Worm (Caenorhabditis elegans): ENCODE results near the gene F36H5.13.
A peak's percentile ranks its signal among the peaks of the same experiment; 100 is the strongest.

F36H5.13 gene

ce11 chrII:1719153-1719552 lies 31.2 kb downstream of the F36H5.13 start, which contains the start of gene fbxb-48:
Gene fbxb-48 (minus strand): TSS chrII:1719253.
- TF ChIP-seq T22C8.4 (GFP tag; IDR thresholded peaks at IDR 0.05), result no peak
- no peak for TF ChIP-seq flt-1 (GFP tag; IDR thresholded peaks at IDR 0.05)
- TF ChIP-seq ztf-23 (GFP tag; IDR thresholded peaks at IDR 0.05), result no peak
- TF ChIP-seq klf-2 (GFP tag; conservative IDR thresholded peaks at IDR 0.05), result no peak
- no peak for TF ChIP-seq med-1 (GFP tag; optimal IDR thresholded peaks at IDR 0.05; ENCODE audit: insufficient read depth)
- no peak for TF ChIP-seq tab-1 (GFP tag; IDR thresholded peaks at IDR 0.05)
- TF ChIP-seq ref-1 (GFP tag; conservative IDR thresholded peaks at IDR 0.05), result no peak
- TF ChIP-seq cog-1 (tag; optimal IDR thresholded peaks at IDR 0.05), result no peak
- no peak for TF ChIP-seq ztf-29 (GFP tag; IDR thresholded peaks at IDR 0.05)

- TF ChIP-seq tab-1 (GFP tag; IDR thresholded peaks at IDR 0.05) (0 out of 2 replicates have a peak, but pooled peaks have one; percentile 53), med-1 (GFP tag; optimal IDR thresholded peaks at IDR 0.05; ENCODE audit: insufficient read depth) (no peak), ztf-29 (GFP tag; IDR thresholded peaks at IDR 0.05) (no peak), klf-2 (GFP tag; conservative IDR thresholded peaks at IDR 0.05) (no peak), flt-1 (GFP tag; IDR thresholded peaks at IDR 0.05) (no peak)
Observed at ce11 chrII:1714772-1715353, 35.5 kb downstream of the F36H5.13 start, which contains the start of gene btb-6. Gene btb-6 (plus strand): TSS chrII:1715303.

ce11 chrII:1712938-1713337 lies 37.4 kb downstream of the F36H5.13 start, which contains the start of gene btb-7:
Gene btb-7 (plus strand): TSS chrII:1713238.
- no peak for TF ChIP-seq ref-1 (GFP tag; conservative IDR thresholded peaks at IDR 0.05)

- TF ChIP-seq flt-1 (GFP tag; IDR thresholded peaks at IDR 0.05) (no peak), T22C8.4 (GFP tag; IDR thresholded peaks at IDR 0.05) (no peak), ztf-23 (GFP tag; IDR thresholded peaks at IDR 0.05) (no peak), ztf-29 (GFP tag; IDR thresholded peaks at IDR 0.05) (no peak), ref-1 (GFP tag; conservative IDR thresholded peaks at IDR 0.05) (no peak), tab-1 (GFP tag; IDR thresholded peaks at IDR 0.05) (no peak), cog-1 (tag; optimal IDR thresholded peaks at IDR 0.05) (no peak), klf-2 (GFP tag; conservative IDR thresholded peaks at IDR 0.05) (no peak), med-1 (GFP tag; optimal IDR thresholded peaks at IDR 0.05; ENCODE audit: insufficient read depth) (no peak)
Observed at ce11 chrII:1709959-1710358, 40.4 kb downstream of the F36H5.13 start, which contains the start of gene fbxa-184. Gene fbxa-184 (plus strand): TSS chrII:1710259.

- TF ChIP-seq flt-1 (GFP tag; IDR thresholded peaks at IDR 0.05), result no peak
- TF ChIP-seq cog-1 (tag; optimal IDR thresholded peaks at IDR 0.05), result no peak
- no peak for TF ChIP-seq ztf-29 (GFP tag; IDR thresholded peaks at IDR 0.05)
- no peak for TF ChIP-seq med-1 (GFP tag; optimal IDR thresholded peaks at IDR 0.05; ENCODE audit: insufficient read depth)
- no peak for TF ChIP-seq T22C8.4 (GFP tag; IDR thresholded peaks at IDR 0.05)
- no peak for TF ChIP-seq ztf-23 (GFP tag; IDR thresholded peaks at IDR 0.05)
- no peak for TF ChIP-seq ref-1 (GFP tag; conservative IDR thresholded peaks at IDR 0.05)
- TF ChIP-seq tab-1 (GFP tag; IDR thresholded peaks at IDR 0.05), result no peak
- no peak for TF ChIP-seq klf-2 (GFP tag; conservative IDR thresholded peaks at IDR 0.05)
Observed at ce11 chrII:1706385-1706784, 43.9 kb downstream of the F36H5.13 start, which contains the start of gene sdz-18. Gene sdz-18 (minus strand): TSS chrII:1706485.

ce11 chrII:1703363-1703762 lies 47.0 kb downstream of the F36H5.13 start, which contains the start of gene fbxb-47:
Gene fbxb-47 (minus strand): TSS chrII:1703463.
- TF ChIP-seq flt-1 (GFP tag; IDR thresholded peaks at IDR 0.05) (no peak), med-1 (GFP tag; optimal IDR thresholded peaks at IDR 0.05; ENCODE audit: insufficient read depth) (no peak), T22C8.4 (GFP tag; IDR thresholded peaks at IDR 0.05) (no peak), klf-2 (GFP tag; conservative IDR thresholded peaks at IDR 0.05) (no peak)

All from whole organism, midembryonic.